Worm (Caenorhabditis elegans): ENCODE results near the gene uso-1.

- TF ChIP-seq dao-5 (tag; optimal IDR thresholded peaks at IDR 0.05) = no peak
- no peak for TF ChIP-seq him-1 (tag; optimal IDR thresholded peaks at IDR 0.05)
Measured at ce11 chrIV:13483596-13483995, 29.0 kb upstream of the uso-1 start.
